Fruit fly (Drosophila melanogaster): Measurements from ENCODE around the gene CG18508.

DNA sequence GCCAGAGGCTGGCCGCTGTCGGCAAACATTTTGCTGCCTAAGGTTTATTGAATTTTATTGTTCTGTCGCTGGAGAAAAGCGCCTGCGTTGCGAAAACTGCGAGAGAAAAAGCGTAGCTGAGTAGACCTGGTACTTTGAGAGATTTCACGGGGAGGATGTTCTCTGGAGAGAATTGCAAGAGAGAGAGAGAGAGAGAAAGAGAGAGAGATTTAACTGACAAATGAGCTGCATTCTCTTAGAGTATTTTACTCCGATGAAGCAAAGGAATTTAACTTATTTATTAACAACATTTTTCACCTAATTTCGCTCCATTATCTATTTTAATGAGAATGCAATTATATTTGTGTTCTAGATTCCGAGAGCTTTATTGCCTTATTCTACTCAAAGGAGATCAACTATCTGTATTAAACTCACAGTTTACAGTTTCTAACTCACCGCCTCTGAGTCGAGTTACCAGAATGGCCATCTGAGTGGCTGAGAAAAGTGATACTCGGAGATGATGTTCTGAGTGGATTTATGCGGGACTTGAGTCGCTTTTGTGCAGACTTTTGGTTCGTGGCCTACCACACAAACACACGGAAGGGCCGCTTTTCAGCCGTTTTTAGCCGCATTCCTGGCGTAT, 18.0 kb upstream of the CG18508 start:
- TF ChIP-seq Sin3A (optimal IDR thresholded peaks at IDR 0.05) (no peak), Myc (optimal IDR thresholded peaks at IDR 0.05) (no peak), insv (optimal IDR thresholded peaks at IDR 0.05) (no peak), psq (optimal IDR thresholded peaks at IDR 0.05) (no peak), h (optimal IDR thresholded peaks at IDR 0.05) (no peak), ttk (optimal IDR thresholded peaks at IDR 0.05) (no peak)

Measured in Kc167 (cell line).